Fruit fly (Drosophila melanogaster) whole organism, embryonic: ENCODE data around the gene yellow-f.

Experiments used
- Abd-B ChIP-seq: fragments of 200-800 bp; sonication (Bioruptor generic); optimal IDR thresholded peaks from 2 replicates; lab custom pipeline; 2018; ENCODE audit warnings: missing biosample characterization, mild to moderate bottlenecking, missing genetic modification characterization, moderate library complexity
- B-H2 ChIP-seq: fragments of 200-800 bp; sonication (Bioruptor generic); optimal IDR thresholded peaks from 2 replicates; lab custom pipeline; 2018; ENCODE audit warnings: missing biosample characterization, mild to moderate bottlenecking, missing genetic modification characterization
- BEAF-32 ChIP-seq: fragments of 200-800 bp; sonication (Bioruptor generic); optimal IDR thresholded peaks from 3 replicates; lab custom pipeline; 2017; ENCODE audit warnings: missing biosample characterization, missing genetic modification characterization, mild to moderate bottlenecking, moderate library complexity, missing genetic modification reagents
- BtbVII ChIP-seq: fragments of 200-800 bp; sonication (Bioruptor generic); optimal IDR thresholded peaks from 3 replicates; lab custom pipeline; 2017; ENCODE audit warnings: missing biosample characterization, mild to moderate bottlenecking, missing genetic modification characterization
- CG10267 ChIP-seq: fragments of 200-800 bp; sonication (Bioruptor generic); optimal IDR thresholded peaks from 2 replicates; lab custom pipeline; 2018; ENCODE audit warnings: missing biosample characterization, mild to moderate bottlenecking, missing genetic modification characterization, moderate library complexity
- CG12942 ChIP-seq: fragments of 200-800 bp; sonication (Bioruptor generic); optimal IDR thresholded peaks from 3 replicates; lab custom pipeline; 2016; ENCODE audit warnings: missing biosample characterization, missing genetic modification characterization
- CG13296 ChIP-seq: fragments of 200-800 bp; sonication (Bioruptor generic); optimal IDR thresholded peaks from 3 replicates; lab custom pipeline; 2018; ENCODE audit warnings: missing biosample characterization, mild to moderate bottlenecking, missing genetic modification characterization
- CG16813 ChIP-seq: fragments of 200-800 bp; sonication (Bioruptor generic); IDR thresholded peaks from 3 replicates; pipeline ENCODE4 v1.3.6; 2022; ENCODE audit warnings: missing biosample characterization, missing genetic modification characterization; ENCODE audit not compliant: partially characterized antibody
- CG16815 ChIP-seq: fragments of 200-800 bp; sonication (Bioruptor generic); optimal IDR thresholded peaks from 3 replicates; lab custom pipeline; 2017; ENCODE audit warnings: missing biosample characterization, mild to moderate bottlenecking, missing genetic modification characterization
- CG17361 ChIP-seq: fragments of 200-800 bp; sonication (Bioruptor generic); IDR thresholded peaks from 3 replicates; pipeline ENCODE4 v1.3.6; 2022; ENCODE audit warnings: missing biosample characterization, missing genetic modification characterization
- CG2116 ChIP-seq: fragments of 200-800 bp; sonication (Bioruptor generic); optimal IDR thresholded peaks from 3 replicates; lab custom pipeline; 2018; ENCODE audit warnings: missing biosample characterization, mild to moderate bottlenecking, missing genetic modification characterization
- CG2678 ChIP-seq: fragments of 200-800 bp; sonication (Bioruptor generic); optimal IDR thresholded peaks from 3 replicates; lab custom pipeline; 2019; ENCODE audit warnings: missing biosample characterization, mild to moderate bottlenecking, missing genetic modification characterization, moderate library complexity
- CG30431 ChIP-seq: fragments of 200-800 bp; sonication (Bioruptor generic); optimal IDR thresholded peaks from 2 replicates; lab custom pipeline; 2017; ENCODE audit warnings: missing biosample characterization, missing genetic modification characterization
- CG31224 ChIP-seq: fragments of 200-800 bp; sonication (Bioruptor generic); IDR thresholded peaks from 2 replicates; pipeline ENCODE4 v1.3.6; 2022; ENCODE audit warnings: missing biosample characterization, missing genetic modification characterization
- CG3407 ChIP-seq: fragments of 200-800 bp; sonication (Bioruptor generic); optimal IDR thresholded peaks from 2 replicates; lab custom pipeline; 2018; ENCODE audit warnings: missing biosample characterization, mild to moderate bottlenecking, missing genetic modification characterization
- CG4282 ChIP-seq: fragments of 200-800 bp; sonication (Bioruptor generic); optimal IDR thresholded peaks from 2 replicates; lab custom pipeline; 2016; ENCODE audit warnings: missing biosample characterization, missing genetic modification characterization
- CG7786 ChIP-seq: fragments of 200-800 bp; sonication (Bioruptor generic); optimal IDR thresholded peaks from 2 replicates; lab custom pipeline; 2016; ENCODE audit warnings: missing biosample characterization, missing genetic modification characterization
- CG7928 ChIP-seq: fragments of 200-800 bp; sonication (Bioruptor generic); optimal IDR thresholded peaks from 2 replicates; lab custom pipeline; 2017; ENCODE audit warnings: missing biosample characterization, mild to moderate bottlenecking, missing genetic modification characterization
- CG8359 ChIP-seq: fragments of 200-800 bp; sonication (Bioruptor generic); optimal IDR thresholded peaks from 2 replicates; lab custom pipeline; 2017; ENCODE audit warnings: missing biosample characterization, mild to moderate bottlenecking, missing genetic modification characterization, borderline replicate concordance
- CG8765 ChIP-seq: fragments of 200-800 bp; sonication (Bioruptor generic); IDR thresholded peaks from 2 replicates; pipeline ENCODE4 v1.3.6; 2022; ENCODE audit warnings: missing biosample characterization, missing genetic modification characterization
- CG9609 ChIP-seq: fragments of 200-800 bp; sonication (Bioruptor generic); optimal IDR thresholded peaks from 3 replicates; lab custom pipeline; 2016; ENCODE audit warnings: missing biosample characterization, missing genetic modification characterization
- CG9727 ChIP-seq: fragments of 200-800 bp; sonication (Bioruptor generic); optimal IDR thresholded peaks from 3 replicates; lab custom pipeline; 2017; ENCODE audit warnings: missing biosample characterization, mild to moderate bottlenecking, missing genetic modification characterization
- CTCF ChIP-seq: fragments of 200-800 bp; sonication (Bioruptor generic); optimal IDR thresholded peaks from 2 replicates; lab custom pipeline; 2017; ENCODE audit warnings: missing biosample characterization, mild to moderate bottlenecking, missing genetic modification characterization, moderate library complexity
- Fer1 ChIP-seq: fragments of 200-800 bp; sonication (Bioruptor generic); optimal IDR thresholded peaks from 2 replicates; lab custom pipeline; 2017; ENCODE audit warnings: missing biosample characterization, mild to moderate bottlenecking, missing genetic modification characterization
- Fer2 ChIP-seq: fragments of 200-800 bp; sonication (Bioruptor generic); optimal IDR thresholded peaks from 2 replicates; lab custom pipeline; 2018; ENCODE audit warnings: missing biosample characterization, mild to moderate bottlenecking, missing genetic modification characterization, moderate library complexity
- Fer3 ChIP-seq: fragments of 200-800 bp; sonication (Bioruptor generic); optimal IDR thresholded peaks from 2 replicates; lab custom pipeline; 2018; ENCODE audit warnings: missing biosample characterization, mild to moderate bottlenecking, missing genetic modification characterization, moderate library complexity
- NC2β ChIP-seq: fragments of 200-800 bp; sonication (Bioruptor generic); optimal IDR thresholded peaks from 2 replicates; lab custom pipeline; 2016; ENCODE audit warnings: missing biosample characterization, missing genetic modification characterization
- NfI ChIP-seq: fragments of 200-800 bp; sonication (Bioruptor generic); optimal IDR thresholded peaks from 3 replicates; lab custom pipeline; 2018; ENCODE audit warnings: missing biosample characterization, mild to moderate bottlenecking, missing genetic modification characterization, moderate library complexity
- Optix ChIP-seq: fragments of 200-800 bp; sonication (Bioruptor generic); IDR thresholded peaks from 3 replicates; pipeline ENCODE4 v1.3.6; 2022; ENCODE audit warnings: missing biosample characterization, missing genetic modification characterization
- PHDP ChIP-seq: fragments of 200-800 bp; sonication (Bioruptor generic); optimal IDR thresholded peaks from 3 replicates; lab custom pipeline; 2018; ENCODE audit warnings: missing biosample characterization, mild to moderate bottlenecking, missing genetic modification characterization, moderate library complexity
- Pdp1 ChIP-seq, 2 experiments: fragments of 200-800 bp; sonication (Bioruptor generic); optimal IDR thresholded peaks; 3 replicates each; lab custom pipeline; 2016; ENCODE audit warnings: missing biosample characterization in 2 of 2, missing genetic modification characterization in 2 of 2, mild to moderate bottlenecking in 1 of 2, moderate library complexity in 1 of 2
- Sox102F ChIP-seq: fragments of 200-800 bp; sonication (Bioruptor generic); optimal IDR thresholded peaks from 2 replicates; lab custom pipeline; 2018; ENCODE audit warnings: missing biosample characterization, mild to moderate bottlenecking, missing genetic modification characterization, moderate library complexity
- Sry-β ChIP-seq: fragments of 200-800 bp; sonication (Bioruptor generic); optimal IDR thresholded peaks from 2 replicates; lab custom pipeline; 2018; ENCODE audit warnings: missing biosample characterization, mild to moderate bottlenecking, missing genetic modification characterization, moderate library complexity
- Trl ChIP-seq, 3 experiments: fragments of >200 bp in 2 of 3; fragments of 200-800 bp in 1 of 3; sonication (Bioruptor generic) in 1 of 3; optimal IDR thresholded peaks; 2 replicates in 1 of 3; 3 replicates in 2 of 3; lab custom pipeline; 2016 to 2017; ENCODE audit warnings: missing biosample characterization in 1 of 3, missing genetic modification characterization in 1 of 3
- Xbp1 ChIP-seq: fragments of 200-800 bp; sonication (Bioruptor generic); optimal IDR thresholded peaks from 3 replicates; lab custom pipeline; 2016; ENCODE audit warnings: missing biosample characterization, mild to moderate bottlenecking, missing genetic modification characterization
- Xrp1 ChIP-seq: fragments of 200-800 bp; sonication (Bioruptor generic); IDR thresholded peaks from 2 replicates; pipeline ENCODE4 v1.3.6; 2022; ENCODE audit warnings: missing biosample characterization, missing genetic modification characterization
- ase ChIP-seq: fragments of 200-800 bp; sonication (Bioruptor generic); IDR thresholded peaks from 3 replicates; pipeline ENCODE4 v1.3.6; 2022; ENCODE audit warnings: missing biosample characterization, missing genetic modification characterization
- ash1 ChIP-seq: fragments of 200-800 bp; sonication (Bioruptor generic); optimal IDR thresholded peaks from 2 replicates; lab custom pipeline; 2018; ENCODE audit warnings: missing biosample characterization, mild to moderate bottlenecking, missing genetic modification characterization
- bigmax ChIP-seq: fragments of 200-800 bp; sonication (Bioruptor generic); optimal IDR thresholded peaks from 2 replicates; lab custom pipeline; 2018; ENCODE audit warnings: missing biosample characterization, mild to moderate bottlenecking, missing genetic modification characterization
- br ChIP-seq: fragments of >200 bp; optimal IDR thresholded peaks from 2 replicates; lab custom pipeline; 2017
- crp ChIP-seq, 2 experiments: fragments of 200-800 bp; sonication (Bioruptor generic); optimal IDR thresholded peaks; 2 replicates in 1 of 2; 3 replicates in 1 of 2; lab custom pipeline; 2017; ENCODE audit warnings: missing biosample characterization in 2 of 2, missing genetic modification characterization in 2 of 2, mild to moderate bottlenecking in 1 of 2, moderate library complexity in 1 of 2
- ftz-f1 ChIP-seq: fragments of 200-800 bp; sonication (Bioruptor generic); optimal IDR thresholded peaks from 2 replicates; lab custom pipeline; 2016; ENCODE audit warnings: missing biosample characterization, missing genetic modification characterization
- kni ChIP-seq: fragments of 200-800 bp; sonication (Bioruptor generic); optimal IDR thresholded peaks from 3 replicates; lab custom pipeline; 2017; ENCODE audit warnings: mild to moderate bottlenecking, missing biosample characterization, missing genetic modification reagents, missing genetic modification characterization
- lbe ChIP-seq: fragments of 200-800 bp; sonication (Bioruptor generic); optimal IDR thresholded peaks from 2 replicates; lab custom pipeline; 2016; ENCODE audit warnings: missing biosample characterization, mild to moderate bottlenecking, missing genetic modification characterization
- pzg ChIP-seq: fragments of 200-800 bp; sonication (Bioruptor generic); optimal IDR thresholded peaks from 3 replicates; lab custom pipeline; 2018; ENCODE audit warnings: missing biosample characterization, mild to moderate bottlenecking, missing genetic modification characterization, moderate library complexity
- run ChIP-seq: fragments of 200-800 bp; sonication (Bioruptor generic); optimal IDR thresholded peaks from 3 replicates; lab custom pipeline; 2018; ENCODE audit warnings: missing biosample characterization, mild to moderate bottlenecking, missing genetic modification characterization
- tap ChIP-seq: fragments of 200-800 bp; optimal IDR thresholded peaks from 3 replicates; lab custom pipeline; 2019; ENCODE audit warnings: missing biosample characterization, mild to moderate bottlenecking, missing genetic modification characterization, moderate library complexity
- trh ChIP-seq: fragments of 200-800 bp; sonication (Bioruptor generic); optimal IDR thresholded peaks from 2 replicates; lab custom pipeline; 2016; ENCODE audit warnings: missing biosample characterization, missing genetic modification characterization
- yki ChIP-seq: fragments of >200 bp; optimal IDR thresholded peaks from 3 replicates; lab custom pipeline; 2018

The yellow-f gene

DNA sequence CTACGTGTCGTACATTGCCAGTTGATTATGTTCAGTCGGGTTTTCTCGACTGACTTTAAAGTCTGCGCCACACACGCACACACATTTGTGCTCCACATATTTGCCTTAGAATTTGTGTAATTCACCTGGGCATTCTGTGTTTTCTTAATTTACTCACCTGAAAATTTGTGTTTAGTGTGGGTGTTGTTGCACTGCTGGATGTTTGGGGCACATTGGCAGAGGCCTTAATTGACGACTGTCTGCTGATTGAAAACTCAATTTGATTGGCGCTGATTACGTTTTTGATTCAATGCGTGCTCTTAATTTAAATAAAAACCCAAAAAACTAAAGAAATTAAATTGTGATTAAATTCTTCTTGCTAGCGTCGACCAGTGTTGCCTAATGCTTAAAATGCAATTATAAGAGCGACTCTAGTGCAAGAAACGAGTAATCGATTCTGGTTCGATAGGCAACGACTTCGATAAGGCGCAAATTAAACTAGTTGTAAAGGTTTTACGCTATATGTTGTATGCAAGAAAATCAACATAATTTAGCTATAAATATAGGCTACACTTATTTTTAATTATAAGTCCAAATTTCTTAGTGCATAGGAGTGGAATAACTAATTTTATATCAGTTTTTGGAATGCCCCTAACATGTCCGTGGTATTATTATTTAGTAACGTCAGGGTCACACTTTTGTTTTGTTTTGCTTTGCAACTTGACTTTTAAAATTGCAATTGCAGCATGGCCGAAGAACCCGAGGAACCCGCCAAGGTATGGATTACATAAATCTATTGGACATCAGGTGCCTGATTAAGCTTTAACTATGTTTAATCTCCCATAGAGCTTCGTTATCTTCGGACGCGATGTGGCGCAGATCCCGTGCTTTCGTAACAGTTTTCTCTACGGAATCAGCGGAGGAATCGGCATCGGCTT lies 37.5 kb upstream of the yellow-f start, which contains the start of the genes CG46281 and CG46280 (continued):
- no peak for TF ChIP-seq Optix
- TF ChIP-seq CG9727 (GFP tag; lab: Kevin White, UChicago) = no peak
- TF ChIP-seq CTCF (GFP tag; lab: Kevin White, UChicago) = no peak
- no peak for TF ChIP-seq br
- no peak for TF ChIP-seq Xrp1 (GFP tag; lab: Robert Waterston, UW)
- peak; percentile 96 for TF ChIP-seq CG10267 (tag; lab: Kevin White, UChicago)
- no peak; the same call in 2 of the 3 replicates for TF ChIP-seq CG17361
- TF ChIP-seq bigmax = no peak
- peak; percentile 68 for TF ChIP-seq BEAF-32 (GFP tag; lab: Kevin White, UChicago)
- TF ChIP-seq CG31224 (GFP tag; lab: Robert Waterston, UW) = no peak
- TF ChIP-seq Fer3 (tag; lab: Kevin White, UChicago) = no peak
- TF ChIP-seq lbe (GFP tag; lab: Kevin White, UChicago) = peak; percentile 15
- peak; percentile 72 for TF ChIP-seq pzg (GFP tag; lab: Kevin White, UChicago)
- peak; percentile 13 for TF ChIP-seq Sry-β
- no peak for TF ChIP-seq trh
- no peak for TF ChIP-seq CG30431 (GFP tag; lab: Kevin White, UChicago)
- no peak for TF ChIP-seq CG8359
- TF ChIP-seq Abd-B (GFP tag; lab: Kevin White, UChicago) = no peak
- no peak for TF ChIP-seq ash1
- no peak for TF ChIP-seq Trl (optimal IDR thresholded peaks at IDR 0.05; lab: Kevin White, UChicago)
- TF ChIP-seq Trl (GFP tag; optimal IDR thresholded peaks at IDR 0.05; lab: Kevin White, UChicago) = peak; percentile 37
- TF ChIP-seq CG7786 = peak; percentile 6
- peak; percentile 56 for TF ChIP-seq NC2β (GFP tag; lab: Kevin White, UChicago)
- no peak for TF ChIP-seq yki (lab: Kevin White, UChicago)
- TF ChIP-seq CG4282 (GFP tag; lab: Kevin White, UChicago) = no peak
- no peak for TF ChIP-seq crp (GFP tag; optimal IDR thresholded peaks at IDR 0.05; lab: Kevin White, UChicago)
- no peak for TF ChIP-seq CG16815 (GFP tag; lab: Kevin White, UChicago)
- TF ChIP-seq CG3407 (GFP tag; lab: Kevin White, UChicago) = no peak
- TF ChIP-seq CG12942 = peak; percentile 17
- no peak for TF ChIP-seq kni (GFP tag; lab: Kevin White, UChicago)
- no peak for TF ChIP-seq CG13296 (GFP tag; lab: Kevin White, UChicago)
- no peak for TF ChIP-seq Sox102F (GFP tag; lab: Kevin White, UChicago)
- TF ChIP-seq CG7928 (GFP tag; lab: Kevin White, UChicago) = no peak
- TF ChIP-seq CG2116 = peak; percentile 95
- peak; percentile 2 for TF ChIP-seq BtbVII (GFP tag; lab: Kevin White, UChicago)
- no peak for TF ChIP-seq ase (GFP tag; lab: Robert Waterston, UW)
- TF ChIP-seq CG2678 (tag; lab: Kevin White, UChicago) = no peak
- no peak for TF ChIP-seq NfI
- peak; percentile 16 for TF ChIP-seq B-H2 (GFP tag; lab: Kevin White, UChicago)
- peak; percentile 47 for TF ChIP-seq CG9609
- TF ChIP-seq PHDP (tag; lab: Kevin White, UChicago) = no peak
- no peak for TF ChIP-seq Fer2 (tag; lab: Kevin White, UChicago)
- TF ChIP-seq tap = no peak
- peak; percentile 50 for TF ChIP-seq Xbp1
- TF ChIP-seq Fer1 (GFP tag; lab: Kevin White, UChicago) = peak; percentile 20
- TF ChIP-seq run (tag; lab: Kevin White, UChicago) = no peak
- TF ChIP-seq ftz-f1 (GFP tag; lab: Kevin White, UChicago) = no peak
- TF ChIP-seq Pdp1 (GFP tag; optimal IDR thresholded peaks at IDR 0.05; lab: Kevin White, UChicago) = peak; percentile 31 to 78
- no peak for TF ChIP-seq CG8765
- TF ChIP-seq CG16813 = peak; percentile 52; the same call in 2 of the 3 replicates
